Worm (Caenorhabditis elegans): ENCODE measurements around the gene gln-2.

The gln-2 gene

ce11 chrIII:9950244-9950643 lies 5.6 kb upstream of the gln-2 start, which contains the start of gene K03H1.13:
Gene K03H1.13 (minus strand): TSS chrIII:9950344.
- TF ChIP-seq dpff-1 (tag; optimal IDR thresholded peaks at IDR 0.05) (no peak), hmg-1.2 (GFP tag; IDR thresholded peaks at IDR 0.05) (peak; percentile 24; the same call in 1 of the 2 replicates)

- TF ChIP-seq cebp-2 (GFP tag; IDR thresholded peaks at IDR 0.05) (no peak), lag-1 (GFP tag; IDR thresholded peaks at IDR 0.05) (no peak), D2030.7 (GFP tag; IDR thresholded peaks at IDR 0.05) (no peak), ceh-91 (GFP tag; IDR thresholded peaks at IDR 0.05) (peak; percentile 62; the same call in 1 of the 2 replicates), ceh-27 (GFP tag; optimal IDR thresholded peaks at IDR 0.05) (no peak), him-1 (tag; optimal IDR thresholded peaks at IDR 0.05) (no peak), ztf-28 (GFP tag; IDR thresholded peaks at IDR 0.05) (no peak), nhr-179 (tag; optimal IDR thresholded peaks at IDR 0.05) (no peak), Y56A3A.18 (GFP tag; IDR thresholded peaks at IDR 0.05) (no peak), efl-1 (GFP tag; optimal IDR thresholded peaks at IDR 0.05) (peak; percentile 21), T26A5.8 (tag; optimal IDR thresholded peaks at IDR 0.05) (no peak), gei-17 (GFP tag; optimal IDR thresholded peaks at IDR 0.05) (no peak), zfh-2 (GFP tag; conservative IDR thresholded peaks at IDR 0.05) (no peak), let-526 (GFP tag; IDR thresholded peaks at IDR 0.05) (no peak), B0336.3 (GFP tag; IDR thresholded peaks at IDR 0.05) (no peak), attf-6 (GFP tag; IDR thresholded peaks at IDR 0.05) (no peak), zim-3 (tag; optimal IDR thresholded peaks at IDR 0.05) (no peak), ztf-25 (GFP tag; IDR thresholded peaks at IDR 0.05) (no peak), K12H6.12 (tag; optimal IDR thresholded peaks at IDR 0.05) (no peak), hmg-20 (GFP tag; IDR thresholded peaks at IDR 0.05) (no peak), ama-1 (optimal IDR thresholded peaks at IDR 0.05) (no peak), ama-1 (GFP tag; optimal IDR thresholded peaks at IDR 0.05) (no peak), nfya-2 (GFP tag; IDR thresholded peaks at IDR 0.05) (no peak), ceh-58 (GFP tag; IDR thresholded peaks at IDR 0.05) (no peak), C17E4.6 (GFP tag; IDR thresholded peaks at IDR 0.05) (no peak), dox-1 (GFP tag; IDR thresholded peaks at IDR 0.05) (0 out of 2 replicates have a peak, but pooled peaks have one; percentile 7), egl-18 (GFP tag; IDR thresholded peaks at IDR 0.05) (no peak), ekl-4 (GFP tag; IDR thresholded peaks at IDR 0.05) (no peak), ets-4 (GFP tag; optimal IDR thresholded peaks at IDR 0.05) (no peak), F33H1.4 (GFP tag; IDR thresholded peaks at IDR 0.05) (peak; percentile 50), hrde-1 (tag; optimal IDR thresholded peaks at IDR 0.05; ENCODE audit: borderline replicate concordance) (no peak), lsl-1 (GFP tag; optimal IDR thresholded peaks at IDR 0.05) (peak; percentile 89), sea-2 (GFP tag; IDR thresholded peaks at IDR 0.05) (no peak), xnd-1 (tag; optimal IDR thresholded peaks at IDR 0.05) (peak; percentile 53), tbx-9 (tag; optimal IDR thresholded peaks at IDR 0.05; ENCODE audit: borderline replicate concordance) (no peak), F57A8.1 (GFP tag; optimal IDR thresholded peaks at IDR 0.05) (no peak), mel-28 (tag; optimal IDR thresholded peaks at IDR 0.05; ENCODE audit: borderline replicate concordance) (no peak), madf-8 (GFP tag; conservative IDR thresholded peaks at IDR 0.05) (peak; percentile 50), hmg-1.2 (GFP tag; IDR thresholded peaks at IDR 0.05) (no peak), ceh-79 (tag; optimal IDR thresholded peaks at IDR 0.05) (no peak), nhr-27 (tag; optimal IDR thresholded peaks at IDR 0.05) (no peak), madf-6 (GFP tag; IDR thresholded peaks at IDR 0.05) (0 out of 2 replicates have a peak, but pooled peaks have one; percentile 22), F37B4.10 (GFP tag; IDR thresholded peaks at IDR 0.05) (no peak), nfyb-1 (GFP tag; IDR thresholded peaks at IDR 0.05) (no peak), mxl-1 (tag; optimal IDR thresholded peaks at IDR 0.05) (no peak), nhr-80 (tag; optimal IDR thresholded peaks at IDR 0.05) (no peak), snpc-3.4 (tag; optimal IDR thresholded peaks at IDR 0.05) (no peak)
These were observed 2.3 kb upstream of the gln-2 start, which contains the start of gene K03H1.7 for ce11 chrIII:9946806-9947419. Gene K03H1.7 (plus strand): TSS chrIII:9947405.
